Worm (Caenorhabditis elegans): ENCODE results near the gene E02C12.19.

- TF ChIP-seq nhr-76 (tag; optimal IDR thresholded peaks at IDR 0.05) (no peak), aly-2 (tag; optimal IDR thresholded peaks at IDR 0.05) (no peak), nhr-237 (tag; optimal IDR thresholded peaks at IDR 0.05) (no peak), lir-3 (tag; optimal IDR thresholded peaks at IDR 0.05; ENCODE audit: poor library complexity) (no peak), fos-1 (tag; optimal IDR thresholded peaks at IDR 0.05) (no peak), unc-62 (GFP tag; optimal IDR thresholded peaks at IDR 0.05) (no peak), snu-23 (GFP tag; optimal IDR thresholded peaks at IDR 0.05) (peak; percentile 22)
Observed at ce11 chrV:9391959-9392358, 15.6 kb upstream of the E02C12.19 start.

Measured in whole organism, L1 larva.